Worm (Caenorhabditis elegans) whole organism, L3 larva: ENCODE results near the gene Y41G9A.5.
A peak's percentile ranks its signal among the peaks of the same experiment; 100 is the strongest.

ENCODE experiments used
- R02D3.7 ChIP-seq: fragments of 150-350 bp; optimal IDR thresholded peaks from 2 replicates; lab custom pipeline; 2014; ENCODE audit warnings: missing biosample characterization, missing genetic modification characterization
- ZK546.5 ChIP-seq: sonication (generic microtip); optimal IDR thresholded peaks from 2 replicates; lab custom pipeline; 2017; ENCODE audit warnings: missing biosample characterization, missing genetic modification characterization
- aly-2 ChIP-seq: fragments of 150-350 bp; optimal IDR thresholded peaks from 2 replicates; lab custom pipeline; 2014; ENCODE audit warnings: missing biosample characterization, missing genetic modification characterization
- ama-1 ChIP-seq: fragments of 150-350 bp; optimal IDR thresholded peaks from 2 replicates; lab custom pipeline; 2018
- ceh-28 ChIP-seq: fragments of 150-350 bp; optimal IDR thresholded peaks from 2 replicates; lab custom pipeline; 2014; ENCODE audit warnings: missing biosample characterization, missing genetic modification reagents, missing genetic modification characterization
- ceh-9 ChIP-seq: sonication (generic microtip); optimal IDR thresholded peaks from 2 replicates; lab custom pipeline; 2018; ENCODE audit warnings: missing biosample characterization, missing genetic modification characterization
- daf-12 ChIP-seq: fragments of 150-350 bp; optimal IDR thresholded peaks from 2 replicates; lab custom pipeline; 2014; ENCODE audit warnings: missing biosample characterization, missing genetic modification reagents, missing genetic modification characterization
- egl-27 ChIP-seq: sonication (generic microtip); optimal IDR thresholded peaks from 4 replicates; lab custom pipeline; 2017; ENCODE audit warnings: missing biosample characterization, missing genetic modification reagents, missing genetic modification characterization
- egl-5 ChIP-seq: fragments of 150-350 bp; optimal IDR thresholded peaks from 2 replicates; lab custom pipeline; 2017; ENCODE audit warnings: missing biosample characterization, missing genetic modification reagents, missing genetic modification characterization, inconsistent platforms
- elt-1 ChIP-seq: fragments of 150-350 bp; optimal IDR thresholded peaks from 2 replicates; lab custom pipeline; 2014; ENCODE audit warnings: missing biosample characterization, missing genetic modification characterization
- elt-2 ChIP-seq: sonication (generic microtip); optimal IDR thresholded peaks from 2 replicates; lab custom pipeline; 2016; ENCODE audit warnings: missing genetic modification reagents, mild to moderate bottlenecking, missing genetic modification characterization, missing compliant biosample characterization
- eor-1 ChIP-seq, 2 experiments: fragments of 150-350 bp; optimal IDR thresholded peaks; 2 replicates each; lab custom pipeline; 2014 to 2018; ENCODE audit warnings: missing biosample characterization in 2 of 2, missing genetic modification characterization in 2 of 2
- fkh-10 ChIP-seq: sonication (generic microtip); optimal IDR thresholded peaks from 2 replicates; lab custom pipeline; 2017; ENCODE audit warnings: missing biosample characterization, missing genetic modification reagents, missing genetic modification characterization
- fos-1 ChIP-seq: fragments of 150-350 bp; optimal IDR thresholded peaks from 2 replicates; lab custom pipeline; 2014; ENCODE audit warnings: missing biosample characterization, missing genetic modification characterization
- hmg-11 ChIP-seq: sonication (generic microtip); optimal IDR thresholded peaks from 2 replicates; lab custom pipeline; 2016; ENCODE audit warnings: missing genetic modification characterization, missing compliant biosample characterization
- jun-1 ChIP-seq: fragments of 150-350 bp; optimal IDR thresholded peaks from 2 replicates; lab custom pipeline; 2014; ENCODE audit warnings: missing biosample characterization, missing genetic modification reagents, missing genetic modification characterization
- lin-15B ChIP-seq: fragments of 150-350 bp; optimal IDR thresholded peaks from 2 replicates; lab custom pipeline; 2014; ENCODE audit warnings: missing biosample characterization, missing genetic modification characterization
- lin-39 ChIP-seq: fragments of 150-350 bp; optimal IDR thresholded peaks from 2 replicates; lab custom pipeline; 2018; ENCODE audit warnings: missing biosample characterization, missing genetic modification reagents, missing genetic modification characterization
- lsy-12 ChIP-seq: sonication (generic microtip); optimal IDR thresholded peaks from 2 replicates; lab custom pipeline; 2016; ENCODE audit warnings: mild to moderate bottlenecking, missing genetic modification characterization, missing compliant biosample characterization
- mdl-1 ChIP-seq: fragments of 150-350 bp; optimal IDR thresholded peaks from 2 replicates; lab custom pipeline; 2014; ENCODE audit warnings: missing biosample characterization, missing genetic modification characterization
- mml-1 ChIP-seq: fragments of 150-350 bp; sonication (generic microtip); optimal IDR thresholded peaks from 3 replicates; lab custom pipeline; 2014; ENCODE audit warnings: missing biosample characterization, missing genetic modification characterization
- nhr-11 ChIP-seq: fragments of 150-350 bp; optimal IDR thresholded peaks from 2 replicates; lab custom pipeline; 2014; ENCODE audit warnings: missing biosample characterization, missing genetic modification characterization
- nhr-23 ChIP-seq: fragments of 150-350 bp; optimal IDR thresholded peaks from 2 replicates; lab custom pipeline; 2014; ENCODE audit warnings: missing biosample characterization, missing genetic modification reagents, missing genetic modification characterization
- nhr-25 ChIP-seq: sonication (generic microtip); optimal IDR thresholded peaks from 2 replicates; lab custom pipeline; 2017; ENCODE audit warnings: missing biosample characterization, missing genetic modification characterization
- nhr-28 ChIP-seq: fragments of 150-350 bp; optimal IDR thresholded peaks from 2 replicates; lab custom pipeline; 2014; ENCODE audit warnings: missing biosample characterization, missing genetic modification characterization
- nhr-43 ChIP-seq: sonication (generic microtip); optimal IDR thresholded peaks from 2 replicates; lab custom pipeline; 2016; ENCODE audit warnings: mild to moderate bottlenecking, missing genetic modification characterization, missing compliant biosample characterization; ENCODE audit not compliant: poor library complexity, severe bottlenecking
- nhr-67 ChIP-seq: fragments of 150-350 bp; optimal IDR thresholded peaks from 2 replicates; lab custom pipeline; 2014; ENCODE audit warnings: missing biosample characterization, missing genetic modification characterization
- nhr-76 ChIP-seq: fragments of 150-350 bp; sonication (generic microtip); optimal IDR thresholded peaks from 5 replicates; lab custom pipeline; 2014; ENCODE audit warnings: missing biosample characterization, missing genetic modification characterization
- nhr-77 ChIP-seq: fragments of 150-350 bp; optimal IDR thresholded peaks from 2 replicates; lab custom pipeline; 2014; ENCODE audit warnings: missing biosample characterization, missing genetic modification characterization
- pha-4 ChIP-seq: fragments of 150-350 bp; optimal IDR thresholded peaks from 2 replicates; lab custom pipeline; 2014; ENCODE audit warnings: missing biosample characterization, missing genetic modification reagents, missing genetic modification characterization
- skn-1 ChIP-seq: fragments of 150-350 bp; optimal IDR thresholded peaks from 2 replicates; lab custom pipeline; 2014; ENCODE audit warnings: missing biosample characterization, missing genetic modification characterization
- snpc-4 ChIP-seq: fragments of 150-350 bp; optimal IDR thresholded peaks from 2 replicates; lab custom pipeline; 2014; ENCODE audit warnings: missing biosample characterization, missing genetic modification characterization
- tbx-2 ChIP-seq: sonication (generic microtip); optimal IDR thresholded peaks from 2 replicates; lab custom pipeline; 2016; ENCODE audit warnings: mild to moderate bottlenecking, missing genetic modification characterization, missing compliant biosample characterization
- unc-39 ChIP-seq: sonication (generic microtip); optimal IDR thresholded peaks from 4 replicates; lab custom pipeline; 2017; ENCODE audit warnings: missing biosample characterization, missing genetic modification characterization
- unc-62 ChIP-seq: fragments of 150-350 bp; sonication (generic microtip); optimal IDR thresholded peaks from 4 replicates; lab custom pipeline; 2014; ENCODE audit warnings: missing biosample characterization, missing genetic modification reagents, missing genetic modification characterization
- zag-1 ChIP-seq: fragments of 150-350 bp; optimal IDR thresholded peaks from 2 replicates; lab custom pipeline; 2014; ENCODE audit warnings: missing biosample characterization, missing genetic modification characterization
- ztf-4 ChIP-seq: fragments of 150-350 bp; optimal IDR thresholded peaks from 2 replicates; lab custom pipeline; 2014; ENCODE audit warnings: missing biosample characterization, missing genetic modification characterization

Gene Y41G9A.5

DNA sequence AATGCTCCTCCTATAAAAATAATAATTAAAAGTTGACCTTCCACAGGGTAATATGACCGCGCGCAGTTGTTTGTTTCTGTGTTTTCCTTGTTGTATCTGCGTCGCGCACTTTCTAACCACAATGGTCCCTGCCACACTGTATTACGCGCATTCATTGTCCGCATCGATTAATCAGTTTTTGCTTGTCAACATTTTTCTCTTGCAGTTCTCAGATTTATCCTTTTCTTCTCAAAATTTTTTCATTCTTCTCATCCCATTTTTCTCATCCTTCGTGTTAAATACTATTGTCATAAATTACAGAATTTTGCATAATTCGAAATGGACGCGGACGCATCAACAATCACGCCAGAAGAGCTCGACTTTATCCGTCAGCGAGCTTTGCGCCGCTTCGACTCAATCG, 5.9 kb upstream of the Y41G9A.5 start, which contains the start of gene pfk-1.1:
TSS of gene pfk-1.1 (plus strand) at position 301 of the 400 bp plus-strand sequence.
- TF ChIP-seq ama-1 (lab: Kevin White, UChicago) (no peak), lsy-12 (tag; lab: Kevin White, UChicago) (no peak), ztf-4 (no peak), hmg-11 (no peak), egl-27 (tag; lab: Kevin White, UChicago) (no peak), nhr-23 (tag; lab: Kevin White, UChicago) (no peak), mml-1 (no peak), pha-4 (tag; lab: Kevin White, UChicago) (no peak), eor-1 (tag; optimal IDR thresholded peaks at IDR 0.05; lab: Kevin White, UChicago) (no peak), snpc-4 (tag; lab: Kevin White, UChicago) (no peak), nhr-28 (tag; lab: Kevin White, UChicago) (no peak), ceh-9 (tag; lab: Kevin White, UChicago) (no peak), mdl-1 (tag; lab: Kevin White, UChicago) (no peak), nhr-76 (tag; lab: Kevin White, UChicago) (no peak), lin-39 (no peak), elt-2 (tag; lab: Kevin White, UChicago) (no peak)

DNA sequence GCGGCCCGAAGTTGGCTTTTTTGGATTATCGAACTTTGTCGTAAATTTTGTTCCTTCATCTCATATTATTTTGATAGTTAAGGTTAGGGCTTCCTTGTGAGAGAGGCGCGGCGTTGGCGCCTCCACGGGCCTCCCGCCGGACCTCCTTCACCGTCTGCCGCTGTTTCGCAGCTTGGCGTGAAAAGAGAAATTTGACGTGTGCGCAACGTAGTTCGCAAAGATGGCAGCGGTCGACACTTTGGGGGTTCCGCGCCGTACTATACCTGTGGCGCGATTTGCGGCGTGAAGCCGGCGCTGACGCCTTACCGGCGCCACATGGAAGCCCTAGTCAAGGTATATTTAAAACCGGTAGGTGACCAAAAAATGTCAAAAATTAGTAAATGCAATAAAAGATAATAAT, 4.1 kb upstream of the Y41G9A.5 start:
- TF ChIP-seq zag-1 (tag; lab: Kevin White, UChicago) (no peak), nhr-43 (no peak), R02D3.7 (no peak), ZK546.5 (tag; lab: Kevin White, UChicago) (no peak), fkh-10 (GFP tag; lab: Kevin White, UChicago) (no peak), nhr-23 (tag; lab: Kevin White, UChicago) (no peak), nhr-28 (tag; lab: Kevin White, UChicago) (no peak), jun-1 (no peak), lin-15B (tag; lab: Kevin White, UChicago) (no peak)

ce11 chrX:2943611-2944010, 2.9 kb upstream of the Y41G9A.5 start:
- TF ChIP-seq tbx-2 (tag; lab: Kevin White, UChicago), result no peak
- no peak for TF ChIP-seq ZK546.5 (tag; lab: Kevin White, UChicago)
- TF ChIP-seq nhr-11, result no peak
- no peak for TF ChIP-seq hmg-11
- no peak for TF ChIP-seq nhr-23 (tag; lab: Kevin White, UChicago)
- TF ChIP-seq zag-1 (tag; lab: Kevin White, UChicago), result no peak

DNA sequence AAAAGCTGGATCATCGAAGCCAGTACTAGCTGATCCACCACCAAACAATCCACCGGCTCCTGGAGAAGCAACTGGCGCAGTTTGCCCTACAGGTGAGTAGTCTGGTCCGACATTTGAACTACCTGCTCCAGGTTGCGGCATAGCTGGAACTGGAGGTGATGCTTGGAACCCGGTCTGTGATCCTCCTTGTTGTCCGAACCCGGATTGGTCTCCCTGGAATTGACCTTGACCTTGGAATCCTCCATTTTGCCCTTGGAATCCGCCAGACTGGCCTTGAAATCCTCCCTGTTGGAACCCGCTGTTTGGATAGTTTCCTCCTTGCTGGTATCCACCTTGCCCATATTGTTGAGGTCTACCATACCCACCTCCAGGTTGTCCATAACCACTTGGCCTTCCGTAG, 517 bp upstream of the Y41G9A.5 start:
- no peak for TF ChIP-seq nhr-67 (tag; lab: Kevin White, UChicago)
- no peak for TF ChIP-seq ztf-4
- TF ChIP-seq mml-1, result no peak
- TF ChIP-seq nhr-43, result no peak
- no peak for TF ChIP-seq skn-1
- no peak for TF ChIP-seq fos-1 (tag; lab: Kevin White, UChicago)
- TF ChIP-seq ceh-28 (tag; lab: Kevin White, UChicago), result no peak
- TF ChIP-seq aly-2 (tag; lab: Kevin White, UChicago), result no peak
- no peak for TF ChIP-seq daf-12
- TF ChIP-seq mdl-1 (tag; lab: Kevin White, UChicago), result no peak
- TF ChIP-seq nhr-25, result no peak
- no peak for TF ChIP-seq fkh-10 (GFP tag; lab: Kevin White, UChicago)
- TF ChIP-seq ama-1 (lab: Kevin White, UChicago), result no peak
- no peak for TF ChIP-seq nhr-77
- no peak for TF ChIP-seq unc-39 (tag; lab: Kevin White, UChicago)
- TF ChIP-seq unc-62 (GFP tag; lab: Kevin White, UChicago), result no peak
- no peak for TF ChIP-seq elt-1 (tag; lab: Kevin White, UChicago)

DNA sequence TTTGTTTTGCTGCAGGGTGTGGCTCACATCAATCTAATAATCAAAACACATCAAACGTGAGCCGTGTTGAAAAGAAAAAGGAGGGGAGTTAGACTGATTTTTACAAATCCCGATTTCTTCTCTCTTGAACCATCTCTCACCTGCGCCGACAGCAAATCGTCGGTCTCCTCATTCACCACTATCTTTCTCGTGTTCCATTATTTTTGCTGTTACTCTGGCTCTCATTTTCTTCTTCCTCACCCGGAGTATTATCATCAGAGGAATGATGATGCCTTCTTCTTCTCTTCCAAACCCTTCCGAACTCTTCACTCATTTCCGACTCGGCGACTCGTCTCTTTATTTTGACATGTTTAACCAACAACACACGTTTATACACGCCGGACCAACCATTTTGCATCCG, 3.8 kb downstream of the Y41G9A.5 start:
- TF ChIP-seq unc-62 (GFP tag; lab: Kevin White, UChicago), result peak; percentile 41
- no peak for TF ChIP-seq egl-5 (tag; lab: Kevin White, UChicago)
